Fruit fly (Drosophila melanogaster) whole organism, embryonic: ENCODE measurements around the gene CG7362.

Source experiments
- Abd-B ChIP-seq: fragments of 200-800 bp; sonication (Bioruptor generic); optimal IDR thresholded peaks from 2 replicates; lab custom pipeline; 2018; ENCODE audit warnings: missing biosample characterization, mild to moderate bottlenecking, missing genetic modification characterization, moderate library complexity
- BEAF-32 ChIP-seq: fragments of 200-800 bp; sonication (Bioruptor generic); optimal IDR thresholded peaks from 3 replicates; lab custom pipeline; 2017; ENCODE audit warnings: missing biosample characterization, missing genetic modification characterization, mild to moderate bottlenecking, moderate library complexity, missing genetic modification reagents
- BtbVII ChIP-seq: fragments of 200-800 bp; sonication (Bioruptor generic); optimal IDR thresholded peaks from 3 replicates; lab custom pipeline; 2017; ENCODE audit warnings: missing biosample characterization, mild to moderate bottlenecking, missing genetic modification characterization
- Bteb2 ChIP-seq: fragments of 200-800 bp; sonication (Bioruptor generic); optimal IDR thresholded peaks from 2 replicates; lab custom pipeline; 2016; ENCODE audit warnings: missing biosample characterization, missing genetic modification characterization
- CG10267 ChIP-seq: fragments of 200-800 bp; sonication (Bioruptor generic); optimal IDR thresholded peaks from 2 replicates; lab custom pipeline; 2018; ENCODE audit warnings: missing biosample characterization, mild to moderate bottlenecking, missing genetic modification characterization, moderate library complexity
- CG10654 ChIP-seq: fragments of 200-800 bp; sonication (Bioruptor generic); optimal IDR thresholded peaks from 2 replicates; lab custom pipeline; 2016; ENCODE audit warnings: missing biosample characterization, missing genetic modification characterization
- CG12155 ChIP-seq: fragments of 200-800 bp; sonication (Bioruptor generic); optimal IDR thresholded peaks from 3 replicates; lab custom pipeline; 2016; ENCODE audit warnings: missing biosample characterization, missing genetic modification characterization
- CG1233 ChIP-seq: fragments of 200-800 bp; sonication (Bioruptor generic); optimal IDR thresholded peaks from 4 replicates; lab custom pipeline; 2018; ENCODE audit warnings: missing biosample characterization, mild to moderate bottlenecking, missing genetic modification characterization
- CG14965 ChIP-seq: fragments of 200-800 bp; sonication (Bioruptor generic); optimal IDR thresholded peaks from 2 replicates; lab custom pipeline; 2016; ENCODE audit warnings: missing biosample characterization, missing genetic modification characterization, borderline replicate concordance
- CG15479 ChIP-seq: fragments of 200-800 bp; sonication (Bioruptor generic); optimal IDR thresholded peaks from 3 replicates; lab custom pipeline; 2019; ENCODE audit warnings: missing biosample characterization, mild to moderate bottlenecking, missing genetic modification characterization, moderate library complexity
- CG16779 ChIP-seq: fragments of 200-800 bp; sonication (Bioruptor generic); IDR thresholded peaks from 2 replicates; pipeline ENCODE4 v1.3.6; 2022; ENCODE audit warnings: missing biosample characterization, missing genetic modification characterization
- CG16863 ChIP-seq: fragments of 200-800 bp; sonication (Bioruptor generic); optimal IDR thresholded peaks from 3 replicates; lab custom pipeline; 2016; ENCODE audit warnings: missing biosample characterization, missing genetic modification characterization
- CG4730 ChIP-seq: fragments of 200-800 bp; sonication (Bioruptor generic); IDR thresholded peaks from 2 replicates; pipeline ENCODE4 v1.3.6; 2022; ENCODE audit warnings: missing biosample characterization, missing genetic modification characterization
- CG5245 ChIP-seq: fragments of 200-800 bp; sonication (Bioruptor generic); optimal IDR thresholded peaks from 3 replicates; lab custom pipeline; 2016; ENCODE audit warnings: missing biosample characterization, missing genetic modification characterization
- CG6813 ChIP-seq: fragments of 200-800 bp; sonication (Bioruptor generic); optimal IDR thresholded peaks from 2 replicates; lab custom pipeline; 2017; ENCODE audit warnings: missing biosample characterization, missing genetic modification characterization, mild to moderate bottlenecking, moderate library complexity, missing genetic modification reagents
- CG7987 ChIP-seq: fragments of 200-800 bp; sonication (Bioruptor generic); optimal IDR thresholded peaks from 2 replicates; lab custom pipeline; 2018; ENCODE audit warnings: missing biosample characterization, mild to moderate bottlenecking, missing genetic modification characterization, moderate library complexity
- CG8089 ChIP-seq: fragments of 200-800 bp; sonication (Bioruptor generic); optimal IDR thresholded peaks from 3 replicates; lab custom pipeline; 2016; ENCODE audit warnings: missing biosample characterization, missing genetic modification characterization
- CG8478 ChIP-seq: fragments of >200 bp; optimal IDR thresholded peaks from 2 replicates; lab custom pipeline; 2018
- CG9932 ChIP-seq: fragments of 200-800 bp; sonication (Bioruptor generic); IDR thresholded peaks from 2 replicates; pipeline ENCODE4 v1.3.6; 2022; ENCODE audit warnings: missing biosample characterization, missing genetic modification characterization
- Eip74EF ChIP-seq, 2 experiments: fragments of 200-800 bp in 1 of 2; fragments of >200 bp in 1 of 2; sonication (Bioruptor generic) in 1 of 2; optimal IDR thresholded peaks; 2 replicates each; lab custom pipeline; 2017 to 2019; ENCODE audit warnings: missing biosample characterization in 2 of 2, missing genetic modification characterization in 2 of 2, mild to moderate bottlenecking in 1 of 2, moderate library complexity in 1 of 2
- Elba2 ChIP-seq: fragments of 200-800 bp; sonication (Bioruptor generic); optimal IDR thresholded peaks from 3 replicates; lab custom pipeline; 2016; ENCODE audit warnings: missing biosample characterization, missing genetic modification characterization
- Ets65A ChIP-seq: fragments of 200-800 bp; sonication (Bioruptor generic); peaks from one replicate; lab custom pipeline; 2016; ENCODE audit warnings: missing biosample characterization, missing genetic modification characterization
- Fer3 ChIP-seq: fragments of 200-800 bp; sonication (Bioruptor generic); optimal IDR thresholded peaks from 2 replicates; lab custom pipeline; 2018; ENCODE audit warnings: missing biosample characterization, mild to moderate bottlenecking, missing genetic modification characterization, moderate library complexity
- HLH3B ChIP-seq: fragments of 200-800 bp; sonication (Bioruptor generic); IDR thresholded peaks from 2 replicates; pipeline ENCODE4 v1.3.6; 2022; ENCODE audit warnings: missing biosample characterization, missing genetic modification characterization
- Hand ChIP-seq: fragments of 200-800 bp; sonication (Bioruptor generic); optimal IDR thresholded peaks from 2 replicates; lab custom pipeline; 2017; ENCODE audit warnings: mild to moderate bottlenecking, missing biosample characterization, missing genetic modification reagents, missing genetic modification characterization
- Hr78 ChIP-seq, 2 experiments: fragments of 200-800 bp in 1 of 2; fragments of >200 bp in 1 of 2; sonication (Bioruptor generic) in 1 of 2; optimal IDR thresholded peaks; 2 replicates each; lab custom pipeline; 2017 to 2019; ENCODE audit warnings: missing biosample characterization in 2 of 2, missing genetic modification characterization in 2 of 2, mild to moderate bottlenecking in 1 of 2, moderate library complexity in 1 of 2
- NC2α ChIP-seq: fragments of 200-800 bp; sonication (Bioruptor generic); optimal IDR thresholded peaks from 2 replicates; lab custom pipeline; 2016; ENCODE audit warnings: missing biosample characterization, missing genetic modification characterization
- Nf-YA ChIP-seq: fragments of 200-800 bp; sonication (Bioruptor generic); IDR thresholded peaks from 2 replicates; pipeline ENCODE4 v1.3.6; 2022; ENCODE audit warnings: missing biosample characterization, missing genetic modification characterization
- NfI ChIP-seq: fragments of 200-800 bp; sonication (Bioruptor generic); optimal IDR thresholded peaks from 3 replicates; lab custom pipeline; 2018; ENCODE audit warnings: missing biosample characterization, mild to moderate bottlenecking, missing genetic modification characterization, moderate library complexity
- Optix ChIP-seq: fragments of 200-800 bp; sonication (Bioruptor generic); IDR thresholded peaks from 3 replicates; pipeline ENCODE4 v1.3.6; 2022; ENCODE audit warnings: missing biosample characterization, missing genetic modification characterization
- aop ChIP-seq: fragments of 200-800 bp; sonication (Bioruptor generic); IDR thresholded peaks from 2 replicates; pipeline ENCODE4 v1.3.6; 2022; ENCODE audit warnings: missing biosample characterization, missing genetic modification characterization
- ash1 ChIP-seq: fragments of 200-800 bp; sonication (Bioruptor generic); optimal IDR thresholded peaks from 2 replicates; lab custom pipeline; 2018; ENCODE audit warnings: missing biosample characterization, mild to moderate bottlenecking, missing genetic modification characterization
- cas ChIP-seq: fragments of 200-800 bp; sonication (Bioruptor generic); IDR thresholded peaks from 2 replicates; pipeline ENCODE4 v1.3.6; 2022; ENCODE audit warnings: missing biosample characterization, missing genetic modification characterization
- chif ChIP-seq, 2 experiments: fragments of 200-800 bp; sonication (Bioruptor generic); optimal IDR thresholded peaks; 3 replicates each; lab custom pipeline; 2016; ENCODE audit warnings: missing biosample characterization in 2 of 2, missing genetic modification characterization in 2 of 2
- danr ChIP-seq: fragments of 200-800 bp; sonication (Bioruptor generic); IDR thresholded peaks from 2 replicates; pipeline ENCODE4 v1.3.6; 2022; ENCODE audit warnings: missing biosample characterization, missing genetic modification characterization
- dati ChIP-seq: fragments of 200-800 bp; sonication (Bioruptor generic); IDR thresholded peaks from 2 replicates; pipeline ENCODE4 v1.3.6; 2022; ENCODE audit warnings: missing biosample characterization, missing genetic modification characterization
- dmrt99B ChIP-seq: fragments of 200-800 bp; sonication (Bioruptor generic); optimal IDR thresholded peaks from 2 replicates; lab custom pipeline; 2018; ENCODE audit warnings: missing biosample characterization, mild to moderate bottlenecking, missing genetic modification characterization, moderate library complexity
- ems ChIP-seq: fragments of 200-800 bp; sonication (Bioruptor generic); optimal IDR thresholded peaks from 3 replicates; lab custom pipeline; 2016; ENCODE audit warnings: missing biosample characterization, missing genetic modification characterization
- gem ChIP-seq: fragments of 200-800 bp; sonication (Bioruptor generic); optimal IDR thresholded peaks from 2 replicates; lab custom pipeline; 2019; ENCODE audit warnings: missing biosample characterization, mild to moderate bottlenecking, missing genetic modification characterization, moderate library complexity
- ham ChIP-seq: fragments of 200-800 bp; sonication (Bioruptor generic); IDR thresholded peaks from 2 replicates; pipeline ENCODE4 v1.3.6; 2022; ENCODE audit warnings: missing biosample characterization, missing genetic modification characterization
- ken ChIP-seq: fragments of 200-800 bp; sonication (Bioruptor generic); IDR thresholded peaks from 3 replicates; pipeline ENCODE4 v1.3.6; 2022; ENCODE audit warnings: missing biosample characterization, missing genetic modification characterization
- lilli ChIP-seq: fragments of 200-800 bp; sonication (Bioruptor generic); optimal IDR thresholded peaks from 3 replicates; lab custom pipeline; 2016; ENCODE audit warnings: missing biosample characterization, missing genetic modification characterization
- pb ChIP-seq: fragments of 200-800 bp; sonication (Bioruptor generic); optimal IDR thresholded peaks from 3 replicates; lab custom pipeline; 2016; ENCODE audit warnings: missing biosample characterization, missing genetic modification characterization
- pfk ChIP-seq: fragments of 200-800 bp; sonication (Bioruptor generic); optimal IDR thresholded peaks from 2 replicates; lab custom pipeline; 2018; ENCODE audit warnings: missing biosample characterization, mild to moderate bottlenecking, missing genetic modification characterization, moderate library complexity
- prd ChIP-seq, 3 experiments: fragments of >200 bp in 2 of 3; fragments of 200-800 bp in 1 of 3; sonication (Bioruptor generic) in 1 of 3; optimal IDR thresholded peaks in 2 of 3; IDR thresholded peaks in 1 of 3; 2 replicates in 2 of 3; 3 replicates in 1 of 3; pipeline versions ENCODE4 v1.3.6 to Lab custom; 2017 to 2022; ENCODE audit warnings: missing biosample characterization in 1 of 3, missing genetic modification characterization in 1 of 3
- psq ChIP-seq: fragments of 200-800 bp; sonication (Bioruptor generic); optimal IDR thresholded peaks from 2 replicates; lab custom pipeline; 2017; ENCODE audit warnings: missing biosample characterization, missing genetic modification characterization
- pzg ChIP-seq: fragments of 200-800 bp; sonication (Bioruptor generic); optimal IDR thresholded peaks from 3 replicates; lab custom pipeline; 2018; ENCODE audit warnings: missing biosample characterization, mild to moderate bottlenecking, missing genetic modification characterization, moderate library complexity
- ro ChIP-seq: fragments of 200-800 bp; sonication (Bioruptor generic); IDR thresholded peaks from 2 replicates; pipeline ENCODE4 v1.3.6; 2022; ENCODE audit warnings: missing biosample characterization, missing genetic modification characterization
- sens ChIP-seq: fragments of 200-800 bp; sonication (Bioruptor generic); peaks from one replicate; lab custom pipeline; 2016; ENCODE audit warnings: missing biosample characterization, missing genetic modification characterization
- zfh1 ChIP-seq: fragments of 200-800 bp; sonication (Bioruptor generic); IDR thresholded peaks from 3 replicates; pipeline ENCODE4 v1.3.6; 2022; ENCODE audit warnings: missing biosample characterization, missing genetic modification characterization

The CG7362 gene

DNA sequence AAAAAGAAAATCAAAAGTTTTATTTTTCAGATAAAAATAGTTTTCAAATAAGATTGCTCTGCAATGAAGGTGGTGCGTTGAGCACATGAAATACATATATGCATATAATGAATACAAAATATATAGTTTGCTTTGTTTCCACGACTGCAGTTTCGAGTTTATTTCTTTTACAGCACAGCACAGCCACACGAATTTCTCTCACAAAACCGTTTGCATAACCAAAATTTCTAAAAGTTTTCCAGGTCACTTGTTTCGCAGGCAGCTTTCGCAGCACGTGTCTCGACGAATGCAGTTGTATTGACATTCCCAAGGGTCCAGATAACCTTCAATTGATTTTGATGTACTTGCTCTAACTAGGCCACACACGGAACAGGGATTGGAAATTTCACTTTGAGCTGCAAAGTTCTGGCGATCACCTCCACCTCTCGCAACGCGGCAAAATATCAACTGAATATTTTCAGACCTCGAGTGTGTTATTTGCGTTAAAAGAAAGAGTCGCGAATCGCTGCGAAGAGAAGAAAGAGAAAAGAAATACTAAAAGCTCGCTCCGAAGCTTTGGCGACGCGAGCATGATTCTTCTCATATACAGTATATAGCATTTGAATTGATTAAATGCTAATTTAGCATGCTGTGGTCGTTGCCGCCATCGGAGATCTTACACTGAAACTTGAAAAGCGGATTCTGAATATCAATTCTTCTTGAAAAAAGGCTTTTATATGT is 23.0 kb downstream of the CG7362 start, which contains the start of gene CG7530 (continued):
- TF ChIP-seq sens (peak; percentile 57), pzg (GFP tag; lab: Kevin White, UChicago) (no peak), CG8478 (lab: Kevin White, UChicago) (no peak), CG6813 (no peak), aop (GFP tag; lab: Robert Waterston, UW) (no peak), ems (GFP tag; lab: Kevin White, UChicago) (no peak), chif (GFP tag; optimal IDR thresholded peaks at IDR 0.05; lab: Kevin White, UChicago) (no peak), NC2α (GFP tag; lab: Kevin White, UChicago) (no peak), ro (GFP tag; lab: Robert Waterston, UW) (no peak), prd (optimal IDR thresholded peaks at IDR 0.05; lab: Kevin White, UChicago) (no peak), prd (GFP tag; IDR thresholded peaks at IDR 0.05; lab: Robert Waterston, UW) (0 out of 3 replicates have a peak, but pooled peaks have one; percentile 33), CG7987 (no peak), Ets65A (GFP tag; lab: Kevin White, UChicago) (no peak), pb (no peak), NfI (GFP tag; lab: Kevin White, UChicago) (no peak), BtbVII (GFP tag; lab: Kevin White, UChicago) (no peak), dmrt99B (tag; lab: Kevin White, UChicago) (peak; percentile 15), ham (no peak), psq (GFP tag; lab: Kevin White, UChicago) (no peak), Elba2 (GFP tag; lab: Kevin White, UChicago) (no peak), Fer3 (tag; lab: Kevin White, UChicago) (no peak), dati (no peak), CG5245 (GFP tag; lab: Kevin White, UChicago) (no peak), CG1233 (GFP tag; lab: Kevin White, UChicago) (no peak), Nf-YA (no peak), CG4730 (no peak), Abd-B (GFP tag; lab: Kevin White, UChicago) (no peak), CG15479 (GFP tag; lab: Kevin White, UChicago) (no peak), CG12155 (GFP tag; lab: Kevin White, UChicago) (no peak), CG16779 (GFP tag; lab: Robert Waterston, UW) (no peak), Hand (GFP tag; lab: Kevin White, UChicago) (no peak), pfk (GFP tag; lab: Kevin White, UChicago) (no peak), HLH3B (GFP tag; lab: Robert Waterston, UW) (no peak), cas (no peak), Hr78 (GFP tag; optimal IDR thresholded peaks at IDR 0.05; lab: Kevin White, UChicago) (peak in 1 of 2 experiments; percentile 3), gem (tag; lab: Kevin White, UChicago) (no peak), CG9932 (GFP tag; lab: Robert Waterston, UW) (no peak), CG16863 (GFP tag; lab: Kevin White, UChicago) (no peak), BEAF-32 (GFP tag; lab: Kevin White, UChicago) (no peak), danr (GFP tag; lab: Robert Waterston, UW) (no peak), CG8089 (GFP tag; lab: Kevin White, UChicago) (no peak), Optix (no peak), ash1 (no peak), Eip74EF (GFP tag; optimal IDR thresholded peaks at IDR 0.05; lab: Kevin White, UChicago) (no peak), Bteb2 (no peak), zfh1 (GFP tag; lab: Robert Waterston, UW) (0 out of 3 replicates have a peak, but pooled peaks have one; percentile 25), ken (no peak), CG10267 (tag; lab: Kevin White, UChicago) (no peak), CG14965 (GFP tag; lab: Kevin White, UChicago) (no peak), CG10654 (GFP tag; lab: Kevin White, UChicago) (no peak), lilli (GFP tag; lab: Kevin White, UChicago) (no peak)
